Fruit fly (Drosophila melanogaster) whole organism, wandering third instar larva: Measurements from ENCODE around the gene CG9297.

Experiments used
- Abd-B ChIP-seq: fragments of >200 bp; optimal IDR thresholded peaks from 2 replicates; lab custom pipeline; 2017; ENCODE audit warnings: missing biosample characterization, missing genetic modification characterization
- CG32264 ChIP-seq: fragments of 200-800 bp; sonication (Bioruptor generic); optimal IDR thresholded peaks from 2 replicates; lab custom pipeline; 2016; ENCODE audit warnings: missing biosample characterization, missing genetic modification characterization
- CG9705 ChIP-seq: fragments of 200-800 bp; sonication (Bioruptor generic); optimal IDR thresholded peaks from 2 replicates; lab custom pipeline; 2018; ENCODE audit warnings: missing biosample characterization, mild to moderate bottlenecking, missing genetic modification characterization
- CrebA ChIP-seq: fragments of 200-800 bp; sonication (Bioruptor generic); optimal IDR thresholded peaks from 2 replicates; lab custom pipeline; 2016; ENCODE audit warnings: missing biosample characterization, mild to moderate bottlenecking, missing genetic modification characterization, borderline replicate concordance
- Dfd ChIP-seq: fragments of >200 bp; optimal IDR thresholded peaks from 2 replicates; lab custom pipeline; 2017; ENCODE audit warnings: missing biosample characterization, missing genetic modification characterization
- Dif ChIP-seq: fragments of 200-275, 200-300 bp; sonication (Bioruptor generic); optimal IDR thresholded peaks from 2 replicates; lab custom pipeline; 2018; ENCODE audit warnings: missing biosample characterization, missing genetic modification characterization; ENCODE audit not compliant: partially characterized antibody
- GATAd ChIP-seq: sonication (Bioruptor generic); optimal IDR thresholded peaks from 2 replicates; lab custom pipeline; 2016; ENCODE audit warnings: missing biosample characterization, missing genetic modification characterization
- HLH106 ChIP-seq: fragments of 200-800 bp; optimal IDR thresholded peaks from 3 replicates; lab custom pipeline; 2019; ENCODE audit warnings: missing biosample characterization, mild to moderate bottlenecking, missing genetic modification characterization, moderate library complexity
- Hr78 ChIP-seq: fragments of >200 bp; optimal IDR thresholded peaks from 2 replicates; lab custom pipeline; 2017; ENCODE audit warnings: missing biosample characterization, missing genetic modification characterization
- Hr83 ChIP-seq: fragments of 200-300 bp; sonication (Bioruptor generic); optimal IDR thresholded peaks from 2 replicates; lab custom pipeline; 2016; ENCODE audit warnings: missing biosample characterization, mild to moderate bottlenecking, missing genetic modification characterization, moderate library complexity; ENCODE audit not compliant: poor library complexity, severe bottlenecking
- Jra ChIP-seq: sonication (Bioruptor generic); optimal IDR thresholded peaks from 2 replicates; lab custom pipeline; 2016; ENCODE audit warnings: missing biosample characterization, missing genetic modification characterization
- Mio ChIP-seq: sonication (Bioruptor generic); optimal IDR thresholded peaks from 2 replicates; lab custom pipeline; 2016; ENCODE audit warnings: missing biosample characterization, missing genetic modification characterization
- Myc ChIP-seq: fragments of >200 bp; optimal IDR thresholded peaks from 2 replicates; lab custom pipeline; 2017
- Rel ChIP-seq, 2 experiments: fragments of 200-800 bp; sonication (Bioruptor generic) in 1 of 2; optimal IDR thresholded peaks; 2 replicates in 1 of 2; 3 replicates in 1 of 2; lab custom pipeline; 2016 to 2019; ENCODE audit warnings: mild to moderate bottlenecking in 2 of 2, missing biosample characterization in 2 of 2, missing genetic modification characterization in 2 of 2, moderate library complexity in 1 of 2
- Sp1 ChIP-seq: fragments of 200-800 bp; sonication (Bioruptor generic); optimal IDR thresholded peaks from 3 replicates; lab custom pipeline; 2019; ENCODE audit warnings: missing biosample characterization, mild to moderate bottlenecking, missing genetic modification characterization, moderate library complexity
- Vsx2 ChIP-seq: fragments of 200-300, 225-300 bp; sonication (Bioruptor generic); optimal IDR thresholded peaks from 2 replicates; lab custom pipeline; 2018; ENCODE audit warnings: missing biosample characterization, missing genetic modification characterization; ENCODE audit not compliant: partially characterized antibody
- br ChIP-seq: fragments of 200-800 bp; sonication (Bioruptor generic); optimal IDR thresholded peaks from 2 replicates; lab custom pipeline; 2016; ENCODE audit warnings: missing biosample characterization, missing genetic modification characterization
- dl ChIP-seq, 2 experiments: fragments of 175-275, 200-275 bp in 1 of 2; fragments of 200-275 bp in 1 of 2; sonication (Bioruptor generic); optimal IDR thresholded peaks; lab custom pipeline; 2018; ENCODE audit warnings: mild to moderate bottlenecking in 2 of 2, missing biosample characterization in 2 of 2, missing genetic modification characterization in 2 of 2, moderate library complexity in 2 of 2; ENCODE audit not compliant: partially characterized antibody in 2 of 2, insufficient read depth in 1 of 2
- dmrt93B ChIP-seq: fragments of 200-800 bp; sonication (Bioruptor generic); optimal IDR thresholded peaks from 2 replicates; lab custom pipeline; 2018; ENCODE audit warnings: missing biosample characterization, mild to moderate bottlenecking, missing genetic modification characterization
- foxo ChIP-seq, 2 experiments: fragments of 200-800 bp; sonication (Bioruptor generic); optimal IDR thresholded peaks; 2 replicates in 1 of 2; 3 replicates in 1 of 2; lab custom pipeline; 2016 to 2017; ENCODE audit warnings: missing biosample characterization in 2 of 2, missing genetic modification characterization in 2 of 2
- fru ChIP-seq: fragments of 200-800 bp; sonication (Bioruptor generic); optimal IDR thresholded peaks from 3 replicates; lab custom pipeline; 2016; ENCODE audit warnings: missing biosample characterization, mild to moderate bottlenecking, missing genetic modification characterization
- h ChIP-seq: fragments of 200-800 bp; sonication (Bioruptor generic); optimal IDR thresholded peaks from 3 replicates; lab custom pipeline; 2016; ENCODE audit warnings: missing biosample characterization, mild to moderate bottlenecking, missing genetic modification characterization
- jim ChIP-seq: fragments of 175-275, 200-325 bp; sonication (Bioruptor generic); optimal IDR thresholded peaks from 2 replicates; lab custom pipeline; 2016; ENCODE audit warnings: missing biosample characterization, mild to moderate bottlenecking, missing genetic modification characterization
- lola ChIP-seq: fragments of >200 bp; optimal IDR thresholded peaks from 2 replicates; lab custom pipeline; 2017; ENCODE audit warnings: missing biosample characterization, missing genetic modification characterization
- pan ChIP-seq: fragments of >200 bp; optimal IDR thresholded peaks from 2 replicates; lab custom pipeline; 2017
- psq ChIP-seq: fragments of 200-800 bp; sonication (Bioruptor generic); optimal IDR thresholded peaks from 3 replicates; lab custom pipeline; 2017; ENCODE audit warnings: missing biosample characterization, mild to moderate bottlenecking, missing genetic modification characterization, moderate library complexity
- sage ChIP-seq: fragments of 200-800 bp; sonication (Bioruptor generic); optimal IDR thresholded peaks from 2 replicates; lab custom pipeline; 2016; ENCODE audit warnings: missing biosample characterization, mild to moderate bottlenecking, missing genetic modification characterization
- sv ChIP-seq: fragments of 200-800 bp; sonication (Bioruptor generic); optimal IDR thresholded peaks from 3 replicates; lab custom pipeline; 2016; ENCODE audit warnings: missing biosample characterization, missing genetic modification characterization
- woc ChIP-seq: sonication (Bioruptor generic); optimal IDR thresholded peaks from 2 replicates; lab custom pipeline; 2016; ENCODE audit warnings: missing biosample characterization, mild to moderate bottlenecking, missing genetic modification characterization

Gene CG9297

dm6 chr3R:13779241-13779683, 8.0 kb downstream of the CG9297 start, which contains the start of the genes CG42375 and CG9288 (continued):
- TF ChIP-seq sv (GFP tag; lab: Kevin White, UChicago) (no peak), jim (GFP tag; lab: Kevin White, UChicago) (no peak), dmrt93B (no peak), CrebA (no peak), GATAd (GFP tag; lab: Kevin White, UChicago) (no peak), dl (GFP tag; optimal IDR thresholded peaks at IDR 0.05; lab: Kevin White, UChicago; ENCODE audit: insufficient read depth in 1 of 2, partially characterized antibody in 2 of 2) (no peak), Abd-B (GFP tag; lab: Kevin White, UChicago) (no peak)
- TF ChIP-seq, all 38 proteins: peak for 8

DNA sequence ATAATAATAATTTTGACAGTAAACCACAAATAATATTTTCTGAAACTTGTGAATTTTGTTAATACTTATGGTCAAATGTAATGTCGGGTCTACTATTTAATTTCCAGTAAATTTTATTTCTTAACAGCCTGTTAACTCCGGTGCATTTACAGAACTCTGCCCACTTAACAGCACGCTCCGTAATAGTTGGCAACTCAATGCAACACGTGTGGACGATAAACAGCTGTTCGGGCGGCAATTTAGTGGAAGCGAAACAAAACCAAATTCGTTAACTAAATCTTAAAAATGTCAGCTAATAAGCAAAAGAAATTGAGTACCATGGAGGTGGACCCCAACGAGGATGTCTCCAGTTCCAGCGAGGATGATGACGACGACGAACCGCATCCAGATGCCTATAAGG, 9.5 kb downstream of the CG9297 start, which contains the start of gene CG9286:
Gene CG9286 (plus strand): TSS at position 196 of the 400 bp plus-strand sequence.
- TF ChIP-seq dl (GFP tag; optimal IDR thresholded peaks at IDR 0.05; lab: Kevin White, UChicago; ENCODE audit: insufficient read depth in 1 of 2, partially characterized antibody in 2 of 2) (no peak), Hr78 (no peak), Sp1 (no peak), Myc (lab: Kevin White, UChicago) (peak; percentile 17), br (GFP tag; lab: Kevin White, UChicago) (no peak)

dm6 chr3R:13782035-13782434, 10.7 kb downstream of the CG9297 start, which contains the start of gene Dip-B:
Gene Dip-B (plus strand): TSS chr3R:13782288.
- TF ChIP-seq HLH106: no peak
- peak; percentile 51 for TF ChIP-seq Myc (lab: Kevin White, UChicago)
- no peak for TF ChIP-seq Rel (GFP tag; optimal IDR thresholded peaks at IDR 0.05; lab: Kevin White, UChicago)
- no peak for TF ChIP-seq Rel (tag; optimal IDR thresholded peaks at IDR 0.05; lab: Kevin White, UChicago)
- peak; percentile 33 for TF ChIP-seq pan

dm6 chr3R:13782578-13782977, 11.3 kb downstream of the CG9297 start:
- no peak for TF ChIP-seq CG9705 (GFP tag; lab: Kevin White, UChicago)
- TF ChIP-seq fru (GFP tag; lab: Kevin White, UChicago): no peak
- TF ChIP-seq HLH106: no peak
- TF ChIP-seq Jra (GFP tag; lab: Kevin White, UChicago): no peak
- TF ChIP-seq GATAd (GFP tag; lab: Kevin White, UChicago): no peak
- TF ChIP-seq dl (GFP tag; optimal IDR thresholded peaks at IDR 0.05; lab: Kevin White, UChicago; ENCODE audit: insufficient read depth in 1 of 2, partially characterized antibody in 2 of 2): peak in 1 of 2 experiments; percentile 15
- TF ChIP-seq Hr83 (GFP tag; lab: Kevin White, UChicago): peak; percentile 16
- peak; percentile 19 for TF ChIP-seq Dif (GFP tag; lab: Kevin White, UChicago)
- peak; percentile 26 for TF ChIP-seq h (GFP tag; lab: Kevin White, UChicago)
- TF ChIP-seq Sp1: no peak
- no peak for TF ChIP-seq pan
- TF ChIP-seq sage: no peak

dm6 chr3R:13783397-13783796, 12.1 kb downstream of the CG9297 start:
- no peak for TF ChIP-seq sv (GFP tag; lab: Kevin White, UChicago)
- no peak for TF ChIP-seq Dfd
- TF ChIP-seq woc (GFP tag; lab: Kevin White, UChicago): no peak
- no peak for TF ChIP-seq Abd-B (GFP tag; lab: Kevin White, UChicago)
- TF ChIP-seq Hr83 (GFP tag; lab: Kevin White, UChicago): no peak
- no peak for TF ChIP-seq Myc (lab: Kevin White, UChicago)
- TF ChIP-seq dmrt93B: no peak
- no peak for TF ChIP-seq foxo (GFP tag; optimal IDR thresholded peaks at IDR 0.05; lab: Kevin White, UChicago)
- no peak for TF ChIP-seq Mio (GFP tag; lab: Kevin White, UChicago)
- TF ChIP-seq psq (GFP tag; lab: Kevin White, UChicago): no peak
- no peak for TF ChIP-seq CG32264 (GFP tag; lab: Kevin White, UChicago)
- no peak for TF ChIP-seq lola (GFP tag; lab: Kevin White, UChicago)
- TF ChIP-seq CrebA: no peak
- TF ChIP-seq Hr78: no peak
- no peak for TF ChIP-seq GATAd (GFP tag; lab: Kevin White, UChicago)
- no peak for TF ChIP-seq dl (GFP tag; optimal IDR thresholded peaks at IDR 0.05; lab: Kevin White, UChicago; ENCODE audit: insufficient read depth in 1 of 2, partially characterized antibody in 2 of 2)
- TF ChIP-seq h (GFP tag; lab: Kevin White, UChicago): no peak
- no peak for TF ChIP-seq Dif (GFP tag; lab: Kevin White, UChicago)
- no peak for TF ChIP-seq Vsx2 (GFP tag; lab: Kevin White, UChicago)
